Worm (Caenorhabditis elegans) whole organism, late embryonic: ENCODE results near the gene F35F10.1.

Experiments
- ama-1 ChIP-seq: fragments of 150-350 bp; optimal IDR thresholded peaks from 2 replicates; lab custom pipeline; 2014
- ceh-18 ChIP-seq: sonication (generic microtip); optimal IDR thresholded peaks from 2 replicates; lab custom pipeline; 2016; ENCODE audit warnings: missing genetic modification characterization, missing compliant biosample characterization
- ceh-19 ChIP-seq: fragments of 200-800 bp; sonication (Bioruptor generic); optimal IDR thresholded peaks from 2 replicates; lab custom pipeline; 2018; ENCODE audit warnings: mild to moderate bottlenecking, missing genetic modification characterization, missing compliant biosample characterization
- fkh-10 ChIP-seq: fragments of 150-350 bp; optimal IDR thresholded peaks from 2 replicates; lab custom pipeline; 2014; ENCODE audit warnings: missing biosample characterization, missing genetic modification reagents, missing genetic modification characterization
- hlh-6 ChIP-seq: sonication (generic microtip); optimal IDR thresholded peaks from 2 replicates; lab custom pipeline; 2016; ENCODE audit warnings: missing genotype, missing genetic modification characterization, missing compliant biosample characterization
- lim-6 ChIP-seq: sonication (generic microtip); optimal IDR thresholded peaks from 2 replicates; lab custom pipeline; 2016; ENCODE audit warnings: missing genetic modification characterization, missing compliant biosample characterization

- no peak for TF ChIP-seq hlh-6 (tag; lab: Kevin White, UChicago)
- no peak for TF ChIP-seq ama-1 (lab: Kevin White, UChicago)
- no peak for TF ChIP-seq ceh-19
- no peak for TF ChIP-seq lim-6 (tag; lab: Kevin White, UChicago)
- no peak for TF ChIP-seq fkh-10 (GFP tag; lab: Kevin White, UChicago)
- TF ChIP-seq ceh-18 (tag; lab: Kevin White, UChicago): no peak
Measured at ce11 chrV:3312067-3312666, 3.9 kb upstream of the F35F10.1 start, which contains the start of gene arrd-18.
